2 worm cellular contexts compared by ENCODE assay signal in the genomic region with DNA sequence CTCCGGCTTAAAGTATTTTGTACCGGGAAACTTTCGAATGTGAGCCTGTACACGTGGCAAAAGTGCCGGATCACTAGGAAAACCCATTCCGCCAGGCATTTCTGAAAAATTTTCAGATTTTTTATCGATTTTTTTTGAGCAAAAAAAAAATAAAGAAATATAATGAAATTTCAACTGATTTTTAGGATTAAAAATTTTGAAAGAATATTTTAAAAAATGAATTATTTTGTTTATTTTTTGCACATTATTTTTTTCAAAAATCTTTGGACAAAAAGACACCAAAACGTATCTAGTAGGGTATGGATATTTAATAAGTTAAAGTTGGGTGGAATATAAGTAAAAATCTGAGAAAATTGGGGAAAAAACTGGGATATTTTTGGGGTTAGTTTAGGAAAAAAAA.
TF ChIP-seq lines count a peak whose summit lies in the region.

A gene (minus strand): TSS at position 101 of the 400 bp plus-strand sequence.

TF ChIP-seq in whole organism, L1 larva, 84 proteins besides CTCF, POLR2A, EP300 and RAD21:
- peak; percentile 22 for TF ChIP-seq nhr-85 (tag; lab: Kevin White, UChicago)
- TF ChIP-seq ama-1 (optimal IDR thresholded peaks at IDR 0.05; lab: Kevin White, UChicago) = no peak

TF ChIP-seq in whole organism, early embryonic, 17 proteins besides CTCF, POLR2A, EP300 and RAD21:
- peak; percentile 29 for TF ChIP-seq ama-1 (optimal IDR thresholded peaks at IDR 0.05; lab: Kevin White, UChicago)
- no peak for TF ChIP-seq hnd-1 (tag; optimal IDR thresholded peaks at IDR 0.05; lab: Kevin White, UChicago)
- no peak for TF ChIP-seq tbx-37 (GFP tag; conservative IDR thresholded peaks at IDR 0.05; lab: Robert Waterston, UW)
